Worm (Caenorhabditis elegans) whole organism, L4 larva: Measurements from ENCODE around the gene unc-78.

Source experiments
- F26F4.8 ChIP-seq: fragments of 200-800 bp; sonication (Bioruptor generic); conservative IDR thresholded peaks from 2 replicates; pipeline ENCODE4 v1.3.6; 2022; ENCODE audit warnings: missing genetic modification characterization, missing compliant biosample characterization
- F44E2.7 ChIP-seq: fragments of 200-800 bp; sonication (Bioruptor generic); IDR thresholded peaks from 2 replicates; pipeline ENCODE4 v2.1.2; 2022; ENCODE audit warnings: missing genetic modification characterization, missing compliant biosample characterization
- F49E8.2 ChIP-seq: sonication (generic microtip); optimal IDR thresholded peaks from 2 replicates; lab custom pipeline; 2016; ENCODE audit warnings: missing compliant biosample characterization, mild to moderate bottlenecking, missing genetic modification characterization, borderline replicate concordance
- R02D3.7 ChIP-seq: fragments of 150-350 bp; sonication (generic microtip); optimal IDR thresholded peaks from 3 replicates; lab custom pipeline; 2014; ENCODE audit warnings: missing biosample characterization, missing genetic modification characterization
- T20F7.1 ChIP-seq: fragments of 200-800 bp; sonication (Bioruptor generic); optimal IDR thresholded peaks from 2 replicates; lab custom pipeline; 2018; ENCODE audit warnings: mild to moderate bottlenecking, missing genetic modification characterization, missing compliant biosample characterization
- Y75B8A.6 ChIP-seq: fragments of 200-800 bp; sonication (Bioruptor generic); IDR thresholded peaks from 2 replicates; pipeline ENCODE4 v1.3.6; 2022; ENCODE audit warnings: missing genetic modification reagents, missing genetic modification characterization, missing compliant biosample characterization
- ZK337.2 ChIP-seq: fragments of 200-800 bp; sonication (Bioruptor generic); IDR thresholded peaks from 2 replicates; pipeline ENCODE4 v1.3.6; 2022; ENCODE audit warnings: missing genetic modification reagents, missing genetic modification characterization, missing compliant biosample characterization
- aha-1 ChIP-seq: fragments of 150-350 bp; peaks from one replicate; lab custom pipeline; 2014; ENCODE audit warnings: missing biosample characterization, missing genetic modification characterization
- ama-1 ChIP-seq: fragments of 150-350 bp; optimal IDR thresholded peaks from 2 replicates; lab custom pipeline; 2014; ENCODE audit warnings: inconsistent platforms, mixed read lengths
- attf-4 ChIP-seq: sonication (generic microtip); optimal IDR thresholded peaks from 3 replicates; lab custom pipeline; 2017; ENCODE audit warnings: missing biosample characterization, missing genetic modification characterization
- ceh-28 ChIP-seq: fragments of 150-350 bp; optimal IDR thresholded peaks from 2 replicates; lab custom pipeline; 2014; ENCODE audit warnings: missing biosample characterization, missing genetic modification reagents, missing genetic modification characterization
- ceh-44 ChIP-seq: fragments of 200-800 bp; sonication (Bioruptor generic); IDR thresholded peaks from 2 replicates; pipeline ENCODE4 v1.3.6; 2022; ENCODE audit warnings: missing genetic modification reagents, missing genetic modification characterization, missing compliant biosample characterization
- ceh-82 ChIP-seq: sonication (generic microtip); optimal IDR thresholded peaks from 2 replicates; lab custom pipeline; 2017; ENCODE audit warnings: missing biosample characterization, missing genetic modification characterization
- ces-1 ChIP-seq: fragments of 150-350 bp; sonication (generic microtip); optimal IDR thresholded peaks from 4 replicates; lab custom pipeline; 2014; ENCODE audit warnings: missing biosample characterization, missing genetic modification reagents, missing genetic modification characterization
- dmd-6 ChIP-seq: fragments of 200-800 bp; sonication (Bioruptor generic); IDR thresholded peaks from 2 replicates; pipeline ENCODE4 v1.3.6; 2022; ENCODE audit warnings: missing genetic modification reagents, missing genetic modification characterization, missing compliant biosample characterization
- dmd-9 ChIP-seq: fragments of 200-800 bp; sonication (Bioruptor generic); IDR thresholded peaks from 2 replicates; pipeline ENCODE4 v1.3.6; 2022; ENCODE audit warnings: missing genetic modification reagents, missing genetic modification characterization, missing compliant biosample characterization
- dpl-1 ChIP-seq: fragments of 150-350 bp; optimal IDR thresholded peaks from 2 replicates; lab custom pipeline; 2014; ENCODE audit warnings: missing biosample characterization, missing genetic modification reagents, missing genetic modification characterization
- duxl-1 ChIP-seq: sonication (generic microtip); optimal IDR thresholded peaks from 2 replicates; lab custom pipeline; 2016; ENCODE audit warnings: mild to moderate bottlenecking, missing genetic modification characterization, moderate library complexity, missing compliant biosample characterization; ENCODE audit not compliant: poor library complexity
- dve-1 ChIP-seq: sonication (generic microtip); optimal IDR thresholded peaks from 2 replicates; lab custom pipeline; 2017; ENCODE audit warnings: antibody characterized with exemption, mild to moderate bottlenecking, missing genetic modification characterization, missing compliant biosample characterization; ENCODE audit not compliant: insufficient read depth
- egl-43 ChIP-seq: fragments of 200-800 bp; sonication (Bioruptor generic); IDR thresholded peaks from 2 replicates; pipeline ENCODE4 v1.3.6; 2022; ENCODE audit warnings: missing genetic modification reagents, missing genetic modification characterization, missing compliant biosample characterization
- fkh-10 ChIP-seq: fragments of 150-350 bp; optimal IDR thresholded peaks from 2 replicates; lab custom pipeline; 2014; ENCODE audit warnings: missing biosample characterization, missing genetic modification reagents, missing genetic modification characterization
- hif-1 ChIP-seq, 2 experiments: sonication (generic microtip); optimal IDR thresholded peaks; 2 replicates each; lab custom pipeline; 2016 to 2017; ENCODE audit warnings: missing compliant biosample characterization in 2 of 2, missing genetic modification characterization in 2 of 2, missing genetic modification reagents in 2 of 2, missing genotype in 2 of 2, mild to moderate bottlenecking in 1 of 2
- hlh-30 ChIP-seq: sonication (generic microtip); optimal IDR thresholded peaks from 2 replicates; lab custom pipeline; 2017; ENCODE audit warnings: antibody characterized with exemption, mild to moderate bottlenecking, missing genetic modification characterization, missing compliant biosample characterization; ENCODE audit not compliant: insufficient read depth
- lin-1 ChIP-seq: fragments of 200-800 bp; sonication (Bioruptor generic); IDR thresholded peaks from 2 replicates; pipeline ENCODE4 v1.3.6; 2022; ENCODE audit warnings: missing genetic modification reagents, missing genetic modification characterization, missing compliant biosample characterization
- lin-13 ChIP-seq: fragments of 150-350 bp; optimal IDR thresholded peaks from 2 replicates; lab custom pipeline; 2014; ENCODE audit warnings: missing biosample characterization, missing genetic modification reagents, missing genetic modification characterization
- lin-15B ChIP-seq: fragments of 150-350 bp; sonication (generic microtip); optimal IDR thresholded peaks from 3 replicates; lab custom pipeline; 2014; ENCODE audit warnings: missing biosample characterization, missing genetic modification characterization
- lir-3 ChIP-seq: sonication (generic microtip); optimal IDR thresholded peaks from 2 replicates; lab custom pipeline; 2016; ENCODE audit warnings: mild to moderate bottlenecking, missing genetic modification characterization, missing compliant biosample characterization
- madf-5 ChIP-seq, 2 experiments: fragments of 200-800 bp; sonication (Bioruptor generic); IDR thresholded peaks; 2 replicates each; pipeline ENCODE4 v1.3.6; 2022; ENCODE audit warnings: missing compliant biosample characterization in 2 of 2, missing genetic modification characterization in 2 of 2
- mdt-29 ChIP-seq: fragments of 200-800 bp; sonication (Bioruptor generic); IDR thresholded peaks from 2 replicates; pipeline ENCODE4 v1.3.6; 2022; ENCODE audit warnings: missing genetic modification reagents, missing genetic modification characterization, missing compliant biosample characterization
- mep-1 ChIP-seq: fragments of 150-350 bp; sonication (generic microtip); optimal IDR thresholded peaks from 3 replicates; lab custom pipeline; 2014; ENCODE audit warnings: missing biosample characterization, missing genetic modification characterization
- mes-2 ChIP-seq: sonication (generic microtip); optimal IDR thresholded peaks from 2 replicates; lab custom pipeline; 2016; ENCODE audit warnings: missing genotype, mild to moderate bottlenecking, missing genetic modification characterization, missing compliant biosample characterization; ENCODE audit not compliant: poor library complexity, severe bottlenecking
- nhr-11 ChIP-seq: fragments of 150-350 bp; optimal IDR thresholded peaks from 2 replicates; lab custom pipeline; 2014; ENCODE audit warnings: missing biosample characterization, missing genetic modification characterization
- nhr-41 ChIP-seq: fragments of 200-800 bp; sonication (Bioruptor generic); IDR thresholded peaks from 2 replicates; pipeline ENCODE4 v1.3.6; 2022; ENCODE audit warnings: missing genetic modification reagents, missing genetic modification characterization, missing compliant biosample characterization
- nhr-42 ChIP-seq: fragments of 200-800 bp; sonication (Bioruptor generic); IDR thresholded peaks from 2 replicates; pipeline ENCODE4 v1.3.6; 2022; ENCODE audit warnings: missing genetic modification characterization, missing compliant biosample characterization
- nhr-77 ChIP-seq: fragments of 150-350 bp; optimal IDR thresholded peaks from 2 replicates; lab custom pipeline; 2014; ENCODE audit warnings: missing biosample characterization, missing genetic modification characterization
- php-3 ChIP-seq: fragments of 200-800 bp; sonication (Bioruptor generic); IDR thresholded peaks from 2 replicates; pipeline ENCODE4 v1.3.6; 2022; ENCODE audit warnings: missing genetic modification reagents, missing genetic modification characterization, missing compliant biosample characterization
- rbr-2 ChIP-seq: sonication (generic microtip); optimal IDR thresholded peaks from 2 replicates; lab custom pipeline; 2016; ENCODE audit warnings: missing genotype, missing genetic modification characterization, missing compliant biosample characterization
- saeg-2 ChIP-seq: fragments of 200-800 bp; sonication (Bioruptor generic); IDR thresholded peaks from 2 replicates; pipeline ENCODE4 v1.3.6; 2022; ENCODE audit warnings: missing genetic modification reagents, missing genetic modification characterization, missing compliant biosample characterization
- set-16 ChIP-seq: fragments of 200-800 bp; sonication (Bioruptor generic); IDR thresholded peaks from 2 replicates; pipeline ENCODE4 v1.3.6; 2022; ENCODE audit warnings: missing genetic modification reagents, missing genetic modification characterization, missing compliant biosample characterization
- snpc-1.2 ChIP-seq: fragments of 200-800 bp; sonication (Bioruptor generic); IDR thresholded peaks from 2 replicates; pipeline ENCODE4 v1.3.6; 2022; ENCODE audit warnings: missing genetic modification reagents, missing genetic modification characterization, missing compliant biosample characterization
- snpc-4 ChIP-seq: fragments of 150-350 bp; optimal IDR thresholded peaks from 2 replicates; lab custom pipeline; 2014; ENCODE audit warnings: missing biosample characterization, missing genetic modification characterization
- tra-1 ChIP-seq: fragments of 200-800 bp; sonication (Bioruptor generic); IDR thresholded peaks from 2 replicates; pipeline ENCODE4 v1.3.6; 2022; ENCODE audit warnings: missing genetic modification reagents, missing genetic modification characterization, missing compliant biosample characterization
- unc-130 ChIP-seq: sonication (generic microtip); optimal IDR thresholded peaks from 2 replicates; lab custom pipeline; 2016; ENCODE audit warnings: missing genetic modification reagents, missing genetic modification characterization, missing compliant biosample characterization
- zag-1 ChIP-seq: fragments of 150-350 bp; optimal IDR thresholded peaks from 2 replicates; lab custom pipeline; 2014; ENCODE audit warnings: missing biosample characterization, missing genetic modification characterization
- zfp-2 ChIP-seq: sonication (generic microtip); optimal IDR thresholded peaks from 2 replicates; lab custom pipeline; 2016; ENCODE audit warnings: mild to moderate bottlenecking, missing genetic modification characterization, missing compliant biosample characterization
- ztf-11 ChIP-seq: fragments of 150-350 bp; optimal IDR thresholded peaks from 2 replicates; lab custom pipeline; 2014; ENCODE audit warnings: missing biosample characterization, missing genetic modification characterization
- ztf-7 ChIP-seq: fragments of 150-350 bp; optimal IDR thresholded peaks from 2 replicates; lab custom pipeline; 2014; ENCODE audit warnings: missing biosample characterization, missing genetic modification characterization

Gene unc-78

ce11 chrX:3379114-3379513, 32.3 kb downstream of the unc-78 start, which contains the start of gene sorf-1:
Gene sorf-1, minus strand, starts transcription at chrX:3379248.
- TF ChIP-seq ceh-28 (tag; lab: Kevin White, UChicago): no peak
- peak; percentile 41 for TF ChIP-seq dpl-1 (GFP tag; lab: Kevin White, UChicago)
- no peak for TF ChIP-seq tra-1
- TF ChIP-seq nhr-42 (GFP tag; lab: Robert Waterston, UW): no peak
- TF ChIP-seq nhr-41 (GFP tag; lab: Robert Waterston, UW): no peak
- TF ChIP-seq nhr-11 (tag; lab: Kevin White, UChicago): no peak
- peak; percentile 9 for TF ChIP-seq unc-130 (GFP tag; lab: Kevin White, UChicago)
- TF ChIP-seq madf-5 (GFP tag; IDR thresholded peaks at IDR 0.05; lab: Robert Waterston, UW): no peak
- no peak for TF ChIP-seq ces-1 (GFP tag; lab: Kevin White, UChicago)
- no peak for TF ChIP-seq duxl-1 (tag; lab: Kevin White, UChicago)
- TF ChIP-seq ceh-44 (GFP tag; lab: Robert Waterston, UW): no peak
- no peak for TF ChIP-seq snpc-4 (tag; lab: Kevin White, UChicago)
- TF ChIP-seq zfp-2 (tag; lab: Kevin White, UChicago): no peak
- TF ChIP-seq zag-1 (tag; lab: Kevin White, UChicago): no peak
- peak in 1 of 2 experiments; percentile 75 for TF ChIP-seq hif-1 (tag; optimal IDR thresholded peaks at IDR 0.05; lab: Kevin White, UChicago)
- TF ChIP-seq ztf-7: no peak
- no peak for TF ChIP-seq ama-1 (lab: Kevin White, UChicago)
- no peak for TF ChIP-seq T20F7.1 (GFP tag; lab: Kevin White, UChicago)
- TF ChIP-seq aha-1: peak; percentile 85
- TF ChIP-seq ztf-11: no peak
- TF ChIP-seq lin-1 (GFP tag; lab: Robert Waterston, UW): no peak
- no peak for TF ChIP-seq R02D3.7 (tag; lab: Kevin White, UChicago)
- no peak for TF ChIP-seq snpc-1.2 (GFP tag; lab: Robert Waterston, UW)
- no peak for TF ChIP-seq set-16 (GFP tag; lab: Robert Waterston, UW)
- no peak for TF ChIP-seq nhr-77 (tag; lab: Kevin White, UChicago)
- peak; percentile 14 for TF ChIP-seq rbr-2 (tag; lab: Kevin White, UChicago)
- TF ChIP-seq fkh-10 (GFP tag; lab: Kevin White, UChicago): peak; percentile 12
- TF ChIP-seq hlh-30 (tag; lab: Kevin White, UChicago): peak; percentile 39
- no peak for TF ChIP-seq ceh-82
- no peak for TF ChIP-seq egl-43
- no peak for TF ChIP-seq lin-15B (tag; lab: Kevin White, UChicago)
- TF ChIP-seq lir-3 (tag; lab: Kevin White, UChicago): no peak
- no peak for TF ChIP-seq dve-1 (tag; lab: Kevin White, UChicago)
- TF ChIP-seq Y75B8A.6: no peak
- TF ChIP-seq saeg-2 (GFP tag; lab: Robert Waterston, UW): no peak
- peak; percentile 38 for TF ChIP-seq dmd-6 (GFP tag; lab: Robert Waterston, UW)
- TF ChIP-seq lin-13 (GFP tag; lab: Kevin White, UChicago): no peak
- TF ChIP-seq php-3 (GFP tag; lab: Robert Waterston, UW): no peak
- no peak for TF ChIP-seq ZK337.2 (GFP tag; lab: Robert Waterston, UW)
- TF ChIP-seq mes-2: peak; percentile 95
- no peak for TF ChIP-seq F49E8.2 (tag; lab: Kevin White, UChicago)
- TF ChIP-seq attf-4 (tag; lab: Kevin White, UChicago): no peak
- TF ChIP-seq mep-1 (tag; lab: Kevin White, UChicago): peak; percentile 46
- no peak for TF ChIP-seq dmd-9
- TF ChIP-seq F26F4.8: no peak
- no peak for TF ChIP-seq F44E2.7 (GFP tag; lab: Robert Waterston, UW)
- no peak for TF ChIP-seq mdt-29 (GFP tag; lab: Robert Waterston, UW)
- TF ChIP-seq, all 104 proteins: peak for 10
